Fruit fly (Drosophila melanogaster): ENCODE results near the gene CG12155.

Gene CG12155

DNA sequence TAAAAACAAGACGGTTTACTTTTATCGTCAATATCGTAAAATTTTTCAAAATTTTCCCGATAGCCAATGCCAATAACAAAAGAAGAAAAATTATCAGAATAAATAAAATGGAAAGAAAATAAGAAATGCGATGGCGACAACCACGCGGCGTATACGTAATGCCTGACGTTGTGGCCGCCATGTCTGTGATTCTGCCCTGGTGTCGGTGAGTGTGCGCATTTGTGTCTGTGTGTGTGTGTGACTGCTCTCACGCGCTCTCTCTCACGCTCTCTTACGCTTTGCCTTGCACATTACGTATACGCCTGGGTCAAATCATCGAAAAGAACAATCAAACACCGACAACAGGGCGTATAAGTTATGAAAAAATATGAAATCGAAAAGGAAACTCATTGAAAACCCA, 33.7 kb upstream of the CG12155 start (continued):
- TF ChIP-seq so (GFP tag; IDR thresholded peaks at IDR 0.05) (0 out of 3 replicates have a peak, but pooled peaks have one; percentile 38), CG14667 (GFP tag; IDR thresholded peaks at IDR 0.05) (no peak), ap (GFP tag; IDR thresholded peaks at IDR 0.05) (no peak), CG32532 (GFP tag; IDR thresholded peaks at IDR 0.05) (peak; percentile 27; the same call in 1 of the 2 replicates), Doc3 (GFP tag; IDR thresholded peaks at IDR 0.05; ENCODE audit: partially characterized antibody) (no peak)

DNA sequence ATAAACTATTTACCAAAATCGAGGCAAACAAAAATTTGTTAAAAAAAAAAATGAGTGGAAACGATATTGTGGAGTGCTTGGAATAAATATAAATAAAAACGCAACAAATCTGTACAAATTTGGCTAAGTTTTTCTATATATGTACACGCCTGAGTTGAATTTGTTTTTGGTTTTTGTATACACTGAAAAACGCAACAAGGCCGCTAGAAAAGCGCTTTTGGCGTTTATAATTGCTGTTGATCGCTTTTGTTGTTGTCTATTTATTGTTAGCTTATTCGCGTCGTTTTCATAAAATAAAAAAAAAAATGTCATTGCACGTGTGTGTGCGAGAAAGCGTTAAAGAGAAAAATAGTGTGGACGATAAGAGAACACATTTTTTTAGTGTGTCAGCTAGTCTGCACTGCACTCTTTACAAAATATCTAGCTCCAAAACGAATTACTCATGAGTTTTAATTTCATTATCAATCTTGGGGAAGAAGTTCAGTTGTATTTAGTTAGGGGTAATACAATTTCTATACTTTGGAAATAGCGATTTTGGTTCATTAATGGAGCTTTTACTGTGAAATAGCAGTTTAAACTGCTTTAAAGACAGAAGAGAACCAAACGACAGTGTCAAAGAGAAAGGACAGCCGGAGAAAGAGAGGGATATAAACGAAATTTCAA, 33.0 kb upstream of the CG12155 start:
- TF ChIP-seq Side (GFP tag; optimal IDR thresholded peaks at IDR 0.05) (no peak), CG18476 (GFP tag; optimal IDR thresholded peaks at IDR 0.05) (no peak), CG43689 (GFP tag; IDR thresholded peaks at IDR 0.05) (no peak), CG14441 (GFP tag; IDR thresholded peaks at IDR 0.05) (no peak), CG6689 (GFP tag; IDR thresholded peaks at IDR 0.05) (no peak), zen2 (GFP tag; IDR thresholded peaks at IDR 0.05; ENCODE audit: partially characterized antibody) (no peak), CG9609 (GFP tag; optimal IDR thresholded peaks at IDR 0.05) (no peak), caup (GFP tag; optimal IDR thresholded peaks at IDR 0.05; ENCODE audit: severe bottlenecking) (peak; percentile 13), kah (GFP tag; optimal IDR thresholded peaks at IDR 0.05) (no peak), Aef1 (GFP tag; IDR thresholded peaks at IDR 0.05) (peak; percentile 17; the same call in 1 of the 3 replicates), CG10366 (GFP tag; IDR thresholded peaks at IDR 0.05) (no peak), CG2875 (GFP tag; optimal IDR thresholded peaks at IDR 0.05) (no peak), trh (GFP tag; optimal IDR thresholded peaks at IDR 0.05) (no peak), CG7556 (GFP tag; optimal IDR thresholded peaks at IDR 0.05) (peak; percentile 30), fu2 (GFP tag; optimal IDR thresholded peaks at IDR 0.05) (no peak), ato (GFP tag; IDR thresholded peaks at IDR 0.05; ENCODE audit: partially characterized antibody) (no peak), corto (GFP tag; optimal IDR thresholded peaks at IDR 0.05) (no peak), chif (GFP tag; optimal IDR thresholded peaks at IDR 0.05) (no peak), CG8281 (tag; optimal IDR thresholded peaks at IDR 0.05) (no peak), CG2202 (tag; optimal IDR thresholded peaks at IDR 0.05) (no peak), sqz (GFP tag; optimal IDR thresholded peaks at IDR 0.05) (peak; percentile 4), Neu2 (GFP tag; optimal IDR thresholded peaks at IDR 0.05; ENCODE audit: borderline replicate concordance) (no peak), dmrt99B (tag; optimal IDR thresholded peaks at IDR 0.05) (no peak), z (GFP tag; IDR thresholded peaks at IDR 0.05) (no peak), CG7745 (tag; optimal IDR thresholded peaks at IDR 0.05) (no peak), Dip2 (GFP tag; IDR thresholded peaks at IDR 0.05) (no peak), ssp (GFP tag; IDR thresholded peaks at IDR 0.05) (no peak), NC2β (GFP tag; optimal IDR thresholded peaks at IDR 0.05) (no peak), onecut (GFP tag; IDR thresholded peaks at IDR 0.05) (no peak), CG10979 (tag; optimal IDR thresholded peaks at IDR 0.05) (no peak), Mes4 (GFP tag; optimal IDR thresholded peaks at IDR 0.05) (no peak), kni (GFP tag; optimal IDR thresholded peaks at IDR 0.05) (no peak), CG34224 (GFP tag; IDR thresholded peaks at IDR 0.05; ENCODE audit: partially characterized antibody) (no peak), CG16813 (GFP tag; IDR thresholded peaks at IDR 0.05; ENCODE audit: partially characterized antibody) (no peak), ac (GFP tag; optimal IDR thresholded peaks at IDR 0.05) (no peak), Drgx (GFP tag; IDR thresholded peaks at IDR 0.05) (peak; percentile 17; the same call in 1 of the 2 replicates), pum (GFP tag; optimal IDR thresholded peaks at IDR 0.05) (no peak), crp (GFP tag; optimal IDR thresholded peaks at IDR 0.05) (no peak), CG17186 (GFP tag; optimal IDR thresholded peaks at IDR 0.05) (no peak), CG31441 (GFP tag; IDR thresholded peaks at IDR 0.05) (no peak), CG9876 (GFP tag; optimal IDR thresholded peaks at IDR 0.05) (no peak), sr (GFP tag; IDR thresholded peaks at IDR 0.05) (no peak), ind (GFP tag; optimal IDR thresholded peaks at IDR 0.05) (no peak), Dp (GFP tag; optimal IDR thresholded peaks at IDR 0.05) (no peak)

All from whole organism, embryonic.